Worm (Caenorhabditis elegans) whole organism, L2 larva: ENCODE results near the gene C29F7.10.
"Not testable (repeated sequence)": the region's sequence is repeated elsewhere in the genome, so short reads cannot be mapped to it uniquely, and the experiment has no call there.

Source experiments
- C34F6.9 ChIP-seq: fragments of 150-350 bp; optimal IDR thresholded peaks from 2 replicates; lab custom pipeline; 2014; ENCODE audit warnings: missing biosample characterization, missing genetic modification characterization
- F13H6.1 ChIP-seq: sonication (generic microtip); optimal IDR thresholded peaks from 2 replicates; lab custom pipeline; 2016; ENCODE audit warnings: missing genetic modification characterization, missing compliant biosample characterization
- R02D3.7 ChIP-seq: fragments of 150-350 bp; optimal IDR thresholded peaks from 2 replicates; lab custom pipeline; 2014; ENCODE audit warnings: missing biosample characterization, missing genetic modification characterization
- Y55F3AM.14 ChIP-seq: fragments of 200-800 bp; sonication (Bioruptor generic); optimal IDR thresholded peaks from 2 replicates; lab custom pipeline; 2018; ENCODE audit warnings: mild to moderate bottlenecking, missing genetic modification characterization, missing compliant biosample characterization
- ZK546.5 ChIP-seq: sonication (generic microtip); optimal IDR thresholded peaks from 2 replicates; lab custom pipeline; 2017; ENCODE audit warnings: missing biosample characterization, missing genetic modification characterization
- aly-2 ChIP-seq: fragments of 150-350 bp; optimal IDR thresholded peaks from 2 replicates; lab custom pipeline; 2014; ENCODE audit warnings: missing biosample characterization, missing genetic modification characterization
- ama-1 ChIP-seq: fragments of 150-350 bp; optimal IDR thresholded peaks from 2 replicates; lab custom pipeline; 2018; ENCODE audit warnings: inconsistent platforms
- ceh-16 ChIP-seq: fragments of 150-350 bp; optimal IDR thresholded peaks from 2 replicates; lab custom pipeline; 2014; ENCODE audit warnings: missing biosample characterization, missing genetic modification characterization
- ceh-82 ChIP-seq: fragments of 150-350 bp; optimal IDR thresholded peaks from 2 replicates; lab custom pipeline; 2014; ENCODE audit warnings: missing biosample characterization, missing genetic modification characterization
- crh-2 ChIP-seq: sonication (generic microtip); optimal IDR thresholded peaks from 2 replicates; lab custom pipeline; 2017; ENCODE audit warnings: missing biosample characterization, missing genetic modification characterization
- dmd-4 ChIP-seq: sonication (generic microtip); optimal IDR thresholded peaks from 2 replicates; lab custom pipeline; 2017; ENCODE audit warnings: missing biosample characterization, missing genetic modification characterization
- elt-1 ChIP-seq: fragments of 150-350 bp; optimal IDR thresholded peaks from 2 replicates; lab custom pipeline; 2014; ENCODE audit warnings: missing biosample characterization, missing genetic modification characterization
- fos-1 ChIP-seq: fragments of 150-350 bp; optimal IDR thresholded peaks from 2 replicates; lab custom pipeline; 2014; ENCODE audit warnings: missing biosample characterization, missing genetic modification characterization
- lin-13 ChIP-seq: fragments of 150-350 bp; optimal IDR thresholded peaks from 2 replicates; lab custom pipeline; 2014; ENCODE audit warnings: missing biosample characterization, missing genetic modification reagents, missing genetic modification characterization
- mab-5 ChIP-seq: fragments of 150-350 bp; optimal IDR thresholded peaks from 2 replicates; lab custom pipeline; 2014; ENCODE audit warnings: missing biosample characterization, missing genetic modification characterization
- nhr-10 ChIP-seq: sonication (generic microtip); optimal IDR thresholded peaks from 2 replicates; lab custom pipeline; 2017; ENCODE audit warnings: missing biosample characterization, missing genetic modification characterization
- nhr-12 ChIP-seq: fragments of 150-350 bp; optimal IDR thresholded peaks from 2 replicates; lab custom pipeline; 2014; ENCODE audit warnings: missing biosample characterization, missing genetic modification characterization
- nhr-129 ChIP-seq: fragments of 150-350 bp; optimal IDR thresholded peaks from 2 replicates; lab custom pipeline; 2014; ENCODE audit warnings: missing biosample characterization, missing genetic modification characterization
- nhr-21 ChIP-seq: fragments of 150-350 bp; optimal IDR thresholded peaks from 2 replicates; lab custom pipeline; 2014; ENCODE audit warnings: missing biosample characterization, missing genetic modification characterization
- nhr-6 ChIP-seq: fragments of 150-350 bp; optimal IDR thresholded peaks from 2 replicates; lab custom pipeline; 2014; ENCODE audit warnings: missing biosample characterization, missing genetic modification characterization
- peb-1 ChIP-seq: fragments of 150-350 bp; optimal IDR thresholded peaks from 2 replicates; lab custom pipeline; 2014; ENCODE audit warnings: missing biosample characterization, missing genetic modification characterization
- sem-4 ChIP-seq: fragments of 150-350 bp; optimal IDR thresholded peaks from 2 replicates; lab custom pipeline; 2014; ENCODE audit warnings: missing biosample characterization, missing genetic modification reagents, missing genetic modification characterization
- skn-1 ChIP-seq: sonication (generic microtip); optimal IDR thresholded peaks from 2 replicates; lab custom pipeline; 2017; ENCODE audit warnings: missing biosample characterization, missing genetic modification characterization
- sma-3 ChIP-seq: sonication (generic microtip); optimal IDR thresholded peaks from 2 replicates; lab custom pipeline; 2016; ENCODE audit warnings: missing genetic modification reagents, missing genetic modification characterization, missing compliant biosample characterization
- sma-9 ChIP-seq, 2 experiments: fragments of 150-350 bp in 1 of 2; sonication (generic microtip) in 1 of 2; optimal IDR thresholded peaks; 2 replicates each; lab custom pipeline; 2014 to 2016; ENCODE audit warnings: missing genetic modification characterization in 2 of 2, mild to moderate bottlenecking in 1 of 2, missing biosample characterization in 1 of 2, missing compliant biosample characterization in 1 of 2, missing genetic modification reagents in 1 of 2, moderate library complexity in 1 of 2
- snpc-4 ChIP-seq: fragments of 150-350 bp; optimal IDR thresholded peaks from 2 replicates; lab custom pipeline; 2014; ENCODE audit warnings: missing biosample characterization, missing genetic modification characterization
- unc-39 ChIP-seq: fragments of 150-350 bp; optimal IDR thresholded peaks from 2 replicates; lab custom pipeline; 2014; ENCODE audit warnings: missing biosample characterization, missing genetic modification characterization
- unc-55 ChIP-seq: fragments of 150-350 bp; sonication (generic microtip); optimal IDR thresholded peaks from 3 replicates; lab custom pipeline; 2014; ENCODE audit warnings: missing biosample characterization, missing genetic modification reagents, missing genetic modification characterization
- unc-62 ChIP-seq: fragments of 150-350 bp; optimal IDR thresholded peaks from 2 replicates; lab custom pipeline; 2014; ENCODE audit warnings: missing biosample characterization, missing genetic modification reagents, missing genetic modification characterization
- ztf-1 ChIP-seq: fragments of 200-800 bp; sonication (Bioruptor generic); conservative IDR thresholded peaks from 2 replicates; pipeline ENCODE4 v1.3.6; 2022; ENCODE audit warnings: missing genetic modification characterization, missing compliant biosample characterization
- ztf-11 ChIP-seq: sonication (generic microtip); optimal IDR thresholded peaks from 2 replicates; lab custom pipeline; 2017; ENCODE audit warnings: missing biosample characterization, missing genetic modification characterization
- ztf-4 ChIP-seq: fragments of 150-350 bp; optimal IDR thresholded peaks from 2 replicates; lab custom pipeline; 2014; ENCODE audit warnings: missing biosample characterization, missing genetic modification characterization

C29F7.10 gene

DNA sequence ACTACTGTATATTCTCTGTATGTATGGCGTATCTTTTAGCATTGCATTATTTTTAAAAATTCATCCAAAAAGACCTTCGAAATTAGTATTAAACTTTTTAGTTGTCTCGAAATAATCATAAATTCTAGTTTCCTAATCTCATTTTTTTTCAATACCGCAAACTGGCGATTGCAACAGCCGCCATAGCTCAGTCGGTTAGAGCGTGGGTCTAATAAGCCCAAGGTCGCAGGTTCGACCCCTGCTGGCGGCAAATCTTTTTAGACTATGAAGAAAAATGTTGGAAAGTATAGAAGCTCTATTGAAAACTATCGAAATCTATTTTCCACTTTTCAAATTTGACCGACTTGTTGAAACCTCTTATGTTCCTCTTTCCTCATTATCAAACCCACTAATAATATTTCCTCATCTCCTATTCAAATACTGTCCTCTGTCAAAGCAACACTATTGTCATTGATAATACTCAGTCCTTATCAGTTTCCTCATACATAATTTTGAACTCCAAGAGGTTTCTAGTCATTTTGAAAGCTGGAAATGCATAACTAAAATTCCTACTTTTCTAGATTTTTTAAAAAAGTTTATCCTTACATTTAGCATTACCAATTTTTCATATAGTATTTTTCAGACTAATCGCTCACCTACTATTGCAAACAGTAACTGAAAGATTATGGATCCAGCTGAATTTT, 4.6 kb upstream of the C29F7.10 start, which contains the start of gene jmjd-3.3:
Gene jmjd-3.3, plus strand, starts transcription at position 633 of the 683 bp plus-strand sequence.
- TF ChIP-seq ama-1 (lab: Kevin White, UChicago) (no peak), snpc-4 (tag; lab: Kevin White, UChicago) (no peak), sma-9 (GFP tag; optimal IDR thresholded peaks at IDR 0.05; lab: Kevin White, UChicago) (no peak), sma-9 (tag; optimal IDR thresholded peaks at IDR 0.05; lab: Kevin White, UChicago) (no peak), peb-1 (no peak), ZK546.5 (tag; lab: Kevin White, UChicago) (no peak), unc-62 (GFP tag; lab: Kevin White, UChicago) (no peak), lin-13 (GFP tag; lab: Kevin White, UChicago) (no peak), sma-3 (no peak), elt-1 (tag; lab: Kevin White, UChicago) (no peak), ztf-11 (tag; lab: Kevin White, UChicago) (no peak), sem-4 (tag; lab: Kevin White, UChicago) (no peak), ztf-1 (no peak), unc-39 (tag; lab: Kevin White, UChicago) (no peak), crh-2 (tag; lab: Kevin White, UChicago) (no peak), dmd-4 (tag; lab: Kevin White, UChicago) (no peak), nhr-21 (no peak), R02D3.7 (tag; lab: Kevin White, UChicago) (no peak), Y55F3AM.14 (GFP tag; lab: Kevin White, UChicago) (no peak), ceh-82 (tag; lab: Kevin White, UChicago) (no peak), nhr-6 (tag; lab: Kevin White, UChicago) (no peak)

DNA sequence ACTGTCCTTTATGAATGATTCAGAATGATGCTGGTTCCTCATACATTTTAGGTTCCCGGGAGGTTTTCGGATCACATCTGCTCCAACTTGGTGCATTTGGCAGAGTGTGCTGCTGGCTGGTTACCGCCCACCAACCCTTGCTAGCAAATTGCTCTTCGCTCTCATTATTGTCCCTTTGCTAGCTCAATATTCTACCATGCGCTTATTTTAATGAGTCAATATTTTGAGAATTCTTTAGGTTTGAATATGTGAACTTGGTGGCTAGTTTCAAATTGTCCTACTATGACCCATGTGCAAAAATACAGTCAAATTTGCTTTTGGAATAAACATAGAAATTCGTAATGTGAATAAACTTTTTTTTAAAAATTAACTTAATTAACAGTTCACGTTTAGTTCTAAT, 3.8 kb upstream of the C29F7.10 start:
- TF ChIP-seq F13H6.1 (tag; lab: Kevin White, UChicago) (no peak), Y55F3AM.14 (GFP tag; lab: Kevin White, UChicago) (no peak), sem-4 (tag; lab: Kevin White, UChicago) (no peak), sma-3 (no peak), unc-55 (no peak), skn-1 (tag; lab: Kevin White, UChicago) (no peak), mab-5 (no peak), ceh-16 (tag; lab: Kevin White, UChicago) (no peak), ztf-4 (tag; lab: Kevin White, UChicago) (no peak), nhr-12 (tag; lab: Kevin White, UChicago) (no peak), fos-1 (tag; lab: Kevin White, UChicago) (no peak), nhr-6 (tag; lab: Kevin White, UChicago) (no peak), C34F6.9 (tag; lab: Kevin White, UChicago) (no peak), dmd-4 (tag; lab: Kevin White, UChicago) (no peak), nhr-129 (tag; lab: Kevin White, UChicago) (no peak), unc-62 (GFP tag; lab: Kevin White, UChicago) (no peak), nhr-10 (no peak), crh-2 (tag; lab: Kevin White, UChicago) (no peak)

DNA sequence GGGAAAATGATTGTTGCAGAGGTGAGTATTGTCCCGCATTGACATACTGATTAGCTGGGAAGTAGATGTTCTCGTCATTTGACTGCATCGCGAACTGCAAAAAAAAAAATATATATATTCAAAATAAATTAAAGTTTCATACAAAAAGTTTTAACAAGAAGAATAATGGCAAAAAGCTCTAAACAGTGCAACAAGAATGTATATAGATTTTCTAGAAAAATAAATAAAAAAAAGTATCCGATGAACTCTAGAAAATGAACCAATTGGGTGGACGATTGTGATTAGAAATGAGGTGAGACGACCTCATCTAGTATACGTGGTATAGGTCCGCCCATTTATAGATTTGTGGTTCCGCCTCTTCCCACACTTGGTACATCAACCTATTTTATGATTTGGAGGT, 2.5 kb downstream of the C29F7.10 start, which contains the start of gene fkh-4:
Gene fkh-4, minus strand, starts transcription at position 101 of the 400 bp plus-strand sequence.
- TF ChIP-seq nhr-6 (tag; lab: Kevin White, UChicago); dmd-4 (tag; lab: Kevin White, UChicago); unc-62 (GFP tag; lab: Kevin White, UChicago): not testable (repeated sequence)

DNA sequence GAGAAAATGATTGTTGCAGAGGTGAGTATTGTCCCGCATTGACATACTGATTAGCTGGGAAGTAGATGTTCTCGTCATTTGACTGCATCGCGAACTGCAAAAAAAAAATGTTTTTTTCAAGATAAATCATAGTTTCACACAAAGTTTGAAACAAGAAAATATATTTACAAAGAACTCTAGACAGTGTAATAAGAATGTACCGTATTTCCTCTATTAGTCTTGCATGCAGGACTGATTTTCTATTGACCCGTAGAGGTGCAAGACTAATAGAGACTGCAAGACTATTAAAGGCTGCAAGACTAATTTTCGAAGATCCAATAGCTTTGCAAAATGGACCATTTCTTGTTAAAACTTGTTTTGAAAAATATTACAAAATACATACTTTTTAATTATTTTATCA, 7.9 kb downstream of the C29F7.10 start, which contains the start of gene fkh-3:
Gene fkh-3, minus strand, starts transcription at position 101 of the 400 bp plus-strand sequence.
- no peak for TF ChIP-seq Y55F3AM.14 (GFP tag; lab: Kevin White, UChicago)
- no peak for TF ChIP-seq fos-1 (tag; lab: Kevin White, UChicago)

DNA sequence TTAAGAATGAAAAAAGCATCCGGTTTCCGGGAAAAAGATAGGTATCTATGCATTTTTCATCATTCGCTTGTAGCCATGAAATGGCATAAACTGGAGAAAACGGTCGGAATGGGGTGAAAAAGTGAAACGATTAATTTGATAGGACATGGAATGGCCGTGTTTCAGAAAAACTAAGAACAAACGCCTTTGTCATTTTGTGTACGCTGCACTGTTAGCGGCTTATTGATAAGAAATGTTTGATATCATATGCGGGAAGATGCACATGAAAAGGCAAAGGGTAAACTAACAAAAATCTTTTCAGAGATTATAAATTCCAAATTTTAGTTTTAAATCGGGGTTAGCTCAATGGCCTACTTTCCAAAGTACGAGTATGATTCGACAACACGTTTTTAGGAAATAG, 10.2 kb downstream of the C29F7.10 start:
- TF ChIP-seq sma-3: no peak
- TF ChIP-seq unc-55: no peak
- no peak for TF ChIP-seq aly-2 (tag; lab: Kevin White, UChicago)
- peak; percentile 77 for TF ChIP-seq fos-1 (tag; lab: Kevin White, UChicago)
- peak; percentile 14 for TF ChIP-seq sma-9 (GFP tag; optimal IDR thresholded peaks at IDR 0.05; lab: Kevin White, UChicago)
- no peak for TF ChIP-seq sma-9 (tag; optimal IDR thresholded peaks at IDR 0.05; lab: Kevin White, UChicago)
